Worm (Caenorhabditis elegans) whole organism, L2 larva: ENCODE measurements around the gene Y116F11B.6.

Experiments used
- ama-1 ChIP-seq: fragments of 150-350 bp; optimal IDR thresholded peaks from 2 replicates; lab custom pipeline; 2018; ENCODE audit warnings: inconsistent platforms
- fos-1 ChIP-seq: fragments of 150-350 bp; optimal IDR thresholded peaks from 2 replicates; lab custom pipeline; 2014; ENCODE audit warnings: missing biosample characterization, missing genetic modification characterization
- lsy-2 ChIP-seq, 2 experiments: fragments of 150-350 bp in 1 of 2; sonication (generic microtip) in 1 of 2; optimal IDR thresholded peaks; 2 replicates each; lab custom pipeline; 2014 to 2017; ENCODE audit warnings: missing biosample characterization in 2 of 2, missing genetic modification characterization in 2 of 2
- nhr-237 ChIP-seq: fragments of 150-350 bp; optimal IDR thresholded peaks from 2 replicates; lab custom pipeline; 2014; ENCODE audit warnings: missing biosample characterization, missing genetic modification characterization
- ztf-4 ChIP-seq: fragments of 150-350 bp; optimal IDR thresholded peaks from 2 replicates; lab custom pipeline; 2014; ENCODE audit warnings: missing biosample characterization, missing genetic modification characterization

ce11 chrV:19801033-19801432 is 44.7 kb downstream of the Y116F11B.6 start, which contains the start of gene Y116F11B.2:
- no peak for TF ChIP-seq fos-1 (tag; lab: Kevin White, UChicago)
- TF ChIP-seq lsy-2 (tag; optimal IDR thresholded peaks at IDR 0.05; lab: Kevin White, UChicago) = no peak
- TF ChIP-seq nhr-237 = no peak
- no peak for TF ChIP-seq ama-1 (lab: Kevin White, UChicago)
- TF ChIP-seq ztf-4 = no peak
